Fruit fly (Drosophila melanogaster): Measurements from ENCODE around the gene CG14837.

The CG14837 gene

dm6 chr3L:7545562-7545961 is 14.3 kb downstream of the CG14837 start:
- TF ChIP-seq CTCF (optimal IDR thresholded peaks at IDR 0.05) (no peak), CG8478 (optimal IDR thresholded peaks at IDR 0.05) (no peak)

dm6 chr3L:7544639-7545183 is 15.1 kb downstream of the CG14837 start:
- TF ChIP-seq CG8478 (optimal IDR thresholded peaks at IDR 0.05) (no peak), CTCF (optimal IDR thresholded peaks at IDR 0.05) (no peak)

dm6 chr3L:7542357-7542756 is 17.5 kb downstream of the CG14837 start, which contains the start of gene CG32376:
CG32376 (minus strand) TSS chr3L:7542457.
- TF ChIP-seq CTCF (optimal IDR thresholded peaks at IDR 0.05) = no peak
- no peak for TF ChIP-seq CG8478 (optimal IDR thresholded peaks at IDR 0.05)

- TF ChIP-seq CG8478 (optimal IDR thresholded peaks at IDR 0.05) (no peak), CTCF (optimal IDR thresholded peaks at IDR 0.05) (no peak)
Measured at dm6 chr3L:7541068-7541467, 18.8 kb downstream of the CG14837 start, which contains the start of gene CG32374. CG32374 (minus strand) TSS chr3L:7541168.

- TF ChIP-seq CG8478 (optimal IDR thresholded peaks at IDR 0.05) (no peak), CTCF (optimal IDR thresholded peaks at IDR 0.05) (no peak)
Measured at dm6 chr3L:7539736-7540135, 20.1 kb downstream of the CG14837 start, which contains the start of gene CG16998. CG16998 (minus strand) TSS chr3L:7539836.

- TF ChIP-seq CTCF (optimal IDR thresholded peaks at IDR 0.05) = no peak
- no peak for TF ChIP-seq CG8478 (optimal IDR thresholded peaks at IDR 0.05)
Measured at dm6 chr3L:7530461-7531338, 29.1 kb downstream of the CG14837 start.

- no peak for TF ChIP-seq CG8478 (optimal IDR thresholded peaks at IDR 0.05)
- no peak for TF ChIP-seq CTCF (optimal IDR thresholded peaks at IDR 0.05)
Measured at dm6 chr3L:7529081-7530021, 30.5 kb downstream of the CG14837 start.

- TF ChIP-seq CG8478 (optimal IDR thresholded peaks at IDR 0.05) (no peak), CTCF (optimal IDR thresholded peaks at IDR 0.05) (no peak)
Measured at dm6 chr3L:7528380-7529080, 31.3 kb downstream of the CG14837 start, which contains the start of gene lqf. lqf (plus strand) TSS chr3L:7528780.

dm6 chr3L:7527661-7528379 is 32.0 kb downstream of the CG14837 start:
- TF ChIP-seq CTCF (optimal IDR thresholded peaks at IDR 0.05) = no peak
- no peak for TF ChIP-seq CG8478 (optimal IDR thresholded peaks at IDR 0.05)

- TF ChIP-seq CG8478 (optimal IDR thresholded peaks at IDR 0.05) (no peak), CTCF (optimal IDR thresholded peaks at IDR 0.05) (no peak)
Measured at dm6 chr3L:7521847-7522246, 38.0 kb downstream of the CG14837 start.

dm6 chr3L:7520619-7521018 is 39.2 kb downstream of the CG14837 start:
- TF ChIP-seq CG8478 (optimal IDR thresholded peaks at IDR 0.05) = no peak
- TF ChIP-seq CTCF (optimal IDR thresholded peaks at IDR 0.05) = no peak

- no peak for TF ChIP-seq CTCF (optimal IDR thresholded peaks at IDR 0.05)
- TF ChIP-seq CG8478 (optimal IDR thresholded peaks at IDR 0.05) = no peak
Measured at dm6 chr3L:7519219-7519618, 40.6 kb downstream of the CG14837 start.

- TF ChIP-seq CTCF (optimal IDR thresholded peaks at IDR 0.05) (no peak), CG8478 (optimal IDR thresholded peaks at IDR 0.05) (no peak)
Measured at dm6 chr3L:7518351-7519102, 41.3 kb downstream of the CG14837 start, which contains the start of gene ltl. ltl (plus strand) TSS chr3L:7518997.
